Fruit fly (Drosophila melanogaster) whole organism, embryonic: ENCODE measurements around the gene CG31327.
A peak's percentile ranks its signal among the peaks of the same experiment; 100 is the strongest.

Experiments
- ATbp ChIP-seq: fragments of 200-800 bp; sonication (Bioruptor generic); optimal IDR thresholded peaks from 2 replicates; lab custom pipeline; 2017; ENCODE audit warnings: missing biosample characterization, mild to moderate bottlenecking, missing genetic modification characterization, missing genetic modification reagents
- Abd-B ChIP-seq: fragments of 200-800 bp; sonication (Bioruptor generic); optimal IDR thresholded peaks from 2 replicates; lab custom pipeline; 2018; ENCODE audit warnings: missing biosample characterization, mild to moderate bottlenecking, missing genetic modification characterization, moderate library complexity
- Aef1 ChIP-seq: fragments of 200-800 bp; sonication (Bioruptor generic); IDR thresholded peaks from 3 replicates; pipeline ENCODE4 v1.3.6; 2022; ENCODE audit warnings: missing biosample characterization, missing genetic modification characterization
- CG1024 ChIP-seq: fragments of 200-800 bp; sonication (Bioruptor generic); IDR thresholded peaks from 2 replicates; pipeline ENCODE4 v1.3.6; 2022; ENCODE audit warnings: missing biosample characterization, missing genetic modification characterization
- CG10431 ChIP-seq: fragments of 200-800 bp; sonication (Bioruptor generic); optimal IDR thresholded peaks from 3 replicates; lab custom pipeline; 2018; ENCODE audit warnings: missing biosample characterization, mild to moderate bottlenecking, missing genetic modification characterization
- CG10565 ChIP-seq: fragments of 200-800 bp; sonication (Bioruptor generic); optimal IDR thresholded peaks from 3 replicates; lab custom pipeline; 2016; ENCODE audit warnings: missing biosample characterization, mild to moderate bottlenecking, missing genetic modification characterization
- CG12071 ChIP-seq: fragments of 200-800 bp; sonication (Bioruptor generic); optimal IDR thresholded peaks from 3 replicates; lab custom pipeline; 2018; ENCODE audit warnings: missing biosample characterization, mild to moderate bottlenecking, missing genetic modification characterization
- CG1233 ChIP-seq: fragments of 200-800 bp; sonication (Bioruptor generic); optimal IDR thresholded peaks from 4 replicates; lab custom pipeline; 2018; ENCODE audit warnings: missing biosample characterization, mild to moderate bottlenecking, missing genetic modification characterization
- CG14860 ChIP-seq: fragments of 200-800 bp; sonication (Bioruptor generic); IDR thresholded peaks from 3 replicates; pipeline ENCODE4 v1.3.6; 2022; ENCODE audit warnings: missing biosample characterization, missing genetic modification characterization; ENCODE audit not compliant: partially characterized antibody
- CG15269 ChIP-seq: fragments of 200-800 bp; sonication (Bioruptor generic); optimal IDR thresholded peaks from 2 replicates; lab custom pipeline; 2018; ENCODE audit warnings: missing biosample characterization, mild to moderate bottlenecking, missing genetic modification characterization, moderate library complexity
- CG16813 ChIP-seq: fragments of 200-800 bp; sonication (Bioruptor generic); IDR thresholded peaks from 3 replicates; pipeline ENCODE4 v1.3.6; 2022; ENCODE audit warnings: missing biosample characterization, missing genetic modification characterization; ENCODE audit not compliant: partially characterized antibody
- CG17186 ChIP-seq: fragments of 200-800 bp; sonication (Bioruptor generic); optimal IDR thresholded peaks from 3 replicates; lab custom pipeline; 2017; ENCODE audit warnings: missing biosample characterization, missing genetic modification reagents, missing genetic modification characterization
- CG17328 ChIP-seq: fragments of 200-800 bp; sonication (Bioruptor generic); IDR thresholded peaks from 2 replicates; pipeline ENCODE4 v1.3.6; 2022; ENCODE audit warnings: missing biosample characterization, missing genetic modification characterization
- CG2678 ChIP-seq: fragments of 200-800 bp; sonication (Bioruptor generic); optimal IDR thresholded peaks from 3 replicates; lab custom pipeline; 2019; ENCODE audit warnings: missing biosample characterization, mild to moderate bottlenecking, missing genetic modification characterization, moderate library complexity
- CG30431 ChIP-seq: fragments of 200-800 bp; sonication (Bioruptor generic); optimal IDR thresholded peaks from 2 replicates; lab custom pipeline; 2017; ENCODE audit warnings: missing biosample characterization, missing genetic modification characterization
- CG33557 ChIP-seq: fragments of 200-800 bp; sonication (Bioruptor generic); optimal IDR thresholded peaks from 2 replicates; lab custom pipeline; 2019; ENCODE audit warnings: missing biosample characterization, mild to moderate bottlenecking, missing genetic modification characterization, moderate library complexity
- CG4328 ChIP-seq: fragments of 200-800 bp; sonication (Bioruptor generic); optimal IDR thresholded peaks from 3 replicates; lab custom pipeline; 2017; ENCODE audit warnings: missing biosample characterization, missing genetic modification reagents, missing genetic modification characterization
- CG43689 ChIP-seq: fragments of 200-800 bp; sonication (Bioruptor generic); IDR thresholded peaks from 2 replicates; pipeline ENCODE4 v1.3.6; 2022; ENCODE audit warnings: missing biosample characterization, missing genetic modification characterization
- CG6813 ChIP-seq: fragments of 200-800 bp; sonication (Bioruptor generic); optimal IDR thresholded peaks from 2 replicates; lab custom pipeline; 2017; ENCODE audit warnings: missing biosample characterization, missing genetic modification characterization, mild to moderate bottlenecking, moderate library complexity, missing genetic modification reagents
- CG8388 ChIP-seq: fragments of 200-800 bp; sonication (Bioruptor generic); optimal IDR thresholded peaks from 2 replicates; lab custom pipeline; 2019; ENCODE audit warnings: missing biosample characterization, mild to moderate bottlenecking, missing genetic modification characterization, moderate library complexity
- CG8478 ChIP-seq: fragments of >200 bp; optimal IDR thresholded peaks from 2 replicates; lab custom pipeline; 2018
- CG9215 ChIP-seq: fragments of 200-800 bp; sonication (Bioruptor generic); IDR thresholded peaks from 2 replicates; pipeline ENCODE4 v1.3.6; 2022; ENCODE audit warnings: missing biosample characterization, missing genetic modification characterization
- CG9797 ChIP-seq: fragments of 200-800 bp; sonication (Bioruptor generic); optimal IDR thresholded peaks from 3 replicates; lab custom pipeline; 2018; ENCODE audit warnings: missing biosample characterization, mild to moderate bottlenecking, missing genetic modification characterization
- Camta ChIP-seq: fragments of 200-800 bp; sonication (Bioruptor generic); optimal IDR thresholded peaks from 2 replicates; lab custom pipeline; 2016; ENCODE audit warnings: missing biosample characterization, missing genetic modification characterization
- Dad ChIP-seq: fragments of 200-800 bp; sonication (Bioruptor generic); optimal IDR thresholded peaks from 3 replicates; lab custom pipeline; 2016; ENCODE audit warnings: missing biosample characterization, missing genetic modification characterization
- E2f1 ChIP-seq: fragments of 200-800 bp; sonication (Bioruptor generic); IDR thresholded peaks from 2 replicates; pipeline ENCODE4 v1.3.6; 2022; ENCODE audit warnings: missing biosample characterization, missing genetic modification characterization
- Eip74EF ChIP-seq, 2 experiments: fragments of 200-800 bp in 1 of 2; fragments of >200 bp in 1 of 2; sonication (Bioruptor generic) in 1 of 2; optimal IDR thresholded peaks; 2 replicates each; lab custom pipeline; 2017 to 2019; ENCODE audit warnings: missing biosample characterization in 2 of 2, missing genetic modification characterization in 2 of 2, mild to moderate bottlenecking in 1 of 2, moderate library complexity in 1 of 2
- Elba2 ChIP-seq: fragments of 200-800 bp; sonication (Bioruptor generic); optimal IDR thresholded peaks from 3 replicates; lab custom pipeline; 2016; ENCODE audit warnings: missing biosample characterization, missing genetic modification characterization
- HLH54F ChIP-seq: fragments of 200-800 bp; sonication (Bioruptor generic); optimal IDR thresholded peaks from 3 replicates; lab custom pipeline; 2016; ENCODE audit warnings: missing biosample characterization, missing genetic modification characterization
- HmgD ChIP-seq: fragments of 200-800 bp; sonication (Bioruptor generic); optimal IDR thresholded peaks from 3 replicates; lab custom pipeline; 2016; ENCODE audit warnings: missing biosample characterization, missing genetic modification characterization
- Hsf ChIP-seq: fragments of 200-800 bp; sonication (Bioruptor generic); optimal IDR thresholded peaks from 3 replicates; lab custom pipeline; 2016; ENCODE audit warnings: missing biosample characterization, missing genetic modification characterization
- Lhr ChIP-seq: fragments of 200-800 bp; sonication (Bioruptor generic); optimal IDR thresholded peaks from 3 replicates; lab custom pipeline; 2017; ENCODE audit warnings: mild to moderate bottlenecking, missing biosample characterization, missing genetic modification reagents, missing genetic modification characterization
- NFAT ChIP-seq: fragments of 200-800 bp; sonication (Bioruptor generic); IDR thresholded peaks from 2 replicates; pipeline ENCODE4 v1.3.6; 2022; ENCODE audit warnings: missing biosample characterization, missing genetic modification characterization
- Nf-YB ChIP-seq: fragments of 200-800 bp; sonication (Bioruptor generic); optimal IDR thresholded peaks from 3 replicates; lab custom pipeline; 2019; ENCODE audit warnings: missing biosample characterization, mild to moderate bottlenecking, missing genetic modification characterization, moderate library complexity
- Ravus ChIP-seq: fragments of 200-800 bp; sonication (Bioruptor generic); IDR thresholded peaks from 2 replicates; pipeline ENCODE4 v1.3.6; 2022; ENCODE audit warnings: missing biosample characterization, missing genetic modification characterization
- dmrt99B ChIP-seq: fragments of 200-800 bp; sonication (Bioruptor generic); optimal IDR thresholded peaks from 2 replicates; lab custom pipeline; 2018; ENCODE audit warnings: missing biosample characterization, mild to moderate bottlenecking, missing genetic modification characterization, moderate library complexity
- eve ChIP-seq, 2 experiments: fragments of >200 bp; optimal IDR thresholded peaks; 2 replicates each; lab custom pipeline; 2017; ENCODE audit warnings: missing biosample characterization in 2 of 2, missing genetic modification characterization in 2 of 2
- fd102C ChIP-seq: fragments of 200-800 bp; sonication (Bioruptor generic); optimal IDR thresholded peaks from 2 replicates; lab custom pipeline; 2018; ENCODE audit warnings: missing biosample characterization, mild to moderate bottlenecking, missing genetic modification characterization, moderate library complexity
- gro ChIP-seq: fragments of 200-800 bp; sonication (Bioruptor generic); optimal IDR thresholded peaks from 2 replicates; lab custom pipeline; 2016; ENCODE audit warnings: missing biosample characterization, missing genetic modification characterization
- gsb ChIP-seq: fragments of 200-800 bp; sonication (Bioruptor generic); IDR thresholded peaks from 2 replicates; pipeline ENCODE4 v1.3.6; 2022; ENCODE audit warnings: missing biosample characterization, missing genetic modification characterization
- lab ChIP-seq: fragments of 200-800 bp; sonication (Bioruptor generic); optimal IDR thresholded peaks from 3 replicates; lab custom pipeline; 2017; ENCODE audit warnings: missing biosample characterization, missing genetic modification characterization, mild to moderate bottlenecking, moderate library complexity, missing genetic modification reagents
- oc ChIP-seq: fragments of 200-800 bp; sonication (Bioruptor generic); optimal IDR thresholded peaks from 2 replicates; lab custom pipeline; 2018; ENCODE audit warnings: missing biosample characterization, mild to moderate bottlenecking, missing genetic modification characterization, moderate library complexity
- p53 ChIP-seq: fragments of 200-800 bp; sonication (Bioruptor generic); optimal IDR thresholded peaks from 2 replicates; lab custom pipeline; 2016; ENCODE audit warnings: missing biosample characterization, missing genetic modification characterization
- schlank ChIP-seq: fragments of 200-800 bp; sonication (Bioruptor generic); optimal IDR thresholded peaks from 2 replicates; lab custom pipeline; 2018; ENCODE audit warnings: missing biosample characterization, mild to moderate bottlenecking, missing genetic modification characterization
- slou ChIP-seq: fragments of 200-800 bp; sonication (Bioruptor generic); optimal IDR thresholded peaks from 3 replicates; lab custom pipeline; 2016; ENCODE audit warnings: missing biosample characterization, missing genetic modification characterization
- so ChIP-seq: fragments of 200-800 bp; sonication (Bioruptor generic); IDR thresholded peaks from 3 replicates; pipeline ENCODE4 v1.3.6; 2022; ENCODE audit warnings: missing biosample characterization, missing genetic modification characterization
- ssp ChIP-seq: fragments of 200-800 bp; sonication (Bioruptor generic); IDR thresholded peaks from 2 replicates; pipeline ENCODE4 v1.3.6; 2022; ENCODE audit warnings: missing biosample characterization, missing genetic modification characterization
- sug ChIP-seq: fragments of 200-800 bp; optimal IDR thresholded peaks from 2 replicates; lab custom pipeline; 2019; ENCODE audit warnings: missing biosample characterization, mild to moderate bottlenecking, missing genetic modification characterization, moderate library complexity
- tin ChIP-seq: fragments of 200-800 bp; sonication (Bioruptor generic); optimal IDR thresholded peaks from 3 replicates; lab custom pipeline; 2016; ENCODE audit warnings: missing biosample characterization, missing genetic modification characterization
- unc-4 ChIP-seq: fragments of 200-800 bp; sonication (Bioruptor generic); IDR thresholded peaks from 2 replicates; pipeline ENCODE4 v1.3.6; 2022; ENCODE audit warnings: missing biosample characterization, missing genetic modification characterization; ENCODE audit not compliant: partially characterized antibody

Gene CG31327

DNA sequence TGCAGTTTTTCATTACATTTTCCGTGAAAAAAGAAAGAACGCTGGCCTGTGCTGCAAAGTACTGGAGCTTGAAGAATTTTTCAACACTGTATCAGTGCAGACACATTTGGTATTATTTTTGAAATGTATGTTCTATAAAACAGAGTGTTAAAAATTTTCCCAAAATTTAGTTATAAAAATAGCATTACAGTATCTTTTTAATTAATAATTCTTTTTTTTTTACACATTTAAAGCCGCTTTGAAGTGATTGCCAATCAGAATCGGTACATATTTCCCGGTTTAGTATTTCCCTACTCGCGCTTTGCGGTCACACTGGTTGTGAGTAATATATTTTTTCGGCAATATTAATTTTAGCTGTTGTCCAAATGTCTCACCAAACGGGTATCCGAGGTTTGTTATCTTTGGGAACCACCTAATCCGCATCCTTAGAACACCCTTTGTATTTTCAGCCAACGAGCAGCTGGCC lies 37.7 kb downstream of the CG31327 start, which contains the start of the genes Abi and twf (continued):
- no peak for TF ChIP-seq CG4328 (GFP tag; lab: Kevin White, UChicago)
- no peak for TF ChIP-seq Ravus (GFP tag; lab: Robert Waterston, UW)
- no peak for TF ChIP-seq CG2678 (tag; lab: Kevin White, UChicago)
- peak; percentile 66; the same call in 1 of the 2 replicates for TF ChIP-seq CG17328
- TF ChIP-seq CG30431 (GFP tag; lab: Kevin White, UChicago): peak; percentile 35
- no peak for TF ChIP-seq CG12071
- TF ChIP-seq CG43689 (GFP tag; lab: Robert Waterston, UW): no peak
- peak; percentile 68 for TF ChIP-seq Aef1 (GFP tag; lab: Robert Waterston, UW)
- no peak for TF ChIP-seq CG10565 (GFP tag; lab: Kevin White, UChicago)
- no peak for TF ChIP-seq unc-4 (GFP tag; lab: Robert Waterston, UW)
- TF ChIP-seq oc (tag; lab: Kevin White, UChicago): no peak
- TF ChIP-seq CG8388 (GFP tag; lab: Kevin White, UChicago): peak; percentile 60
- TF ChIP-seq CG6813 (GFP tag; lab: Kevin White, UChicago): no peak
- TF ChIP-seq Lhr: peak; percentile 42
- TF ChIP-seq HLH54F (GFP tag; lab: Kevin White, UChicago): peak; percentile 78
- no peak for TF ChIP-seq CG8478 (lab: Kevin White, UChicago)
- peak; percentile 67; the same call in 1 of the 2 replicates for TF ChIP-seq NFAT (GFP tag; lab: Robert Waterston, UW)
- no peak for TF ChIP-seq gsb (GFP tag; lab: Robert Waterston, UW)
- TF ChIP-seq so (GFP tag; lab: Robert Waterston, UW): no peak
- peak; percentile 99 for TF ChIP-seq Elba2 (GFP tag; lab: Kevin White, UChicago)
- TF ChIP-seq Camta (GFP tag; lab: Kevin White, UChicago): peak; percentile 64
- TF ChIP-seq ssp (GFP tag; lab: Robert Waterston, UW): peak; percentile 45
- peak; percentile 49 for TF ChIP-seq CG33557 (GFP tag; lab: Kevin White, UChicago)
- peak; percentile 71 for TF ChIP-seq CG9215 (GFP tag; lab: Robert Waterston, UW)
- TF ChIP-seq tin (GFP tag; lab: Kevin White, UChicago): peak; percentile 71
- TF ChIP-seq dmrt99B (tag; lab: Kevin White, UChicago): peak; percentile 49
- no peak for TF ChIP-seq CG15269
- peak; percentile 54 for TF ChIP-seq slou (GFP tag; lab: Kevin White, UChicago)
- TF ChIP-seq CG16813 (GFP tag; lab: Robert Waterston, UW): no peak
- TF ChIP-seq Nf-YB: peak; percentile 45
- TF ChIP-seq Dad (GFP tag; lab: Kevin White, UChicago): peak; percentile 62
- no peak for TF ChIP-seq eve (GFP tag; optimal IDR thresholded peaks at IDR 0.05; lab: Kevin White, UChicago)
- peak; percentile 49 for TF ChIP-seq Abd-B (GFP tag; lab: Kevin White, UChicago)
- no peak for TF ChIP-seq CG1233 (GFP tag; lab: Kevin White, UChicago)
- no peak for TF ChIP-seq ATbp (GFP tag; lab: Kevin White, UChicago)
- peak; percentile 42 for TF ChIP-seq gro (GFP tag; lab: Kevin White, UChicago)
- TF ChIP-seq sug: no peak
- peak; percentile 75 for TF ChIP-seq CG9797 (GFP tag; lab: Kevin White, UChicago)
- TF ChIP-seq CG10431 (GFP tag; lab: Kevin White, UChicago): no peak
- peak; percentile 9 for TF ChIP-seq schlank (tag; lab: Kevin White, UChicago)
- TF ChIP-seq p53 (GFP tag; lab: Kevin White, UChicago): no peak
- TF ChIP-seq E2f1: peak; percentile 45; the same call in 1 of the 2 replicates
- no peak for TF ChIP-seq CG14860 (GFP tag; lab: Robert Waterston, UW)
- TF ChIP-seq CG1024 (GFP tag; lab: Robert Waterston, UW): no peak
- no peak for TF ChIP-seq HmgD (GFP tag; lab: Kevin White, UChicago)
- peak; percentile 12 for TF ChIP-seq fd102C (GFP tag; lab: Kevin White, UChicago)
- TF ChIP-seq lab: peak; percentile 78
- TF ChIP-seq Hsf: peak; percentile 78
- TF ChIP-seq Eip74EF (GFP tag; optimal IDR thresholded peaks at IDR 0.05; lab: Kevin White, UChicago): peak in 1 of 2 experiments; percentile 9
- TF ChIP-seq CG17186 (GFP tag; lab: Kevin White, UChicago): peak; percentile 48
